Fruit fly (Drosophila melanogaster): ENCODE measurements around the gene btl.

dm6 chr3L:14053806-14054205 lies 21.8 kb upstream of the btl start:
- TF ChIP-seq CG13204 (GFP tag; optimal IDR thresholded peaks at IDR 0.05) (no peak), rn (GFP tag; IDR thresholded peaks at IDR 0.05) (no peak), CG14655 (GFP tag; optimal IDR thresholded peaks at IDR 0.05) (no peak), Pif1A (GFP tag; optimal IDR thresholded peaks at IDR 0.05) (no peak), CG17806 (tag; optimal IDR thresholded peaks at IDR 0.05) (no peak)

All from whole organism, pupa.